Worm (Caenorhabditis elegans): ENCODE measurements around the gene C49C3.11.

Gene C49C3.11

DNA sequence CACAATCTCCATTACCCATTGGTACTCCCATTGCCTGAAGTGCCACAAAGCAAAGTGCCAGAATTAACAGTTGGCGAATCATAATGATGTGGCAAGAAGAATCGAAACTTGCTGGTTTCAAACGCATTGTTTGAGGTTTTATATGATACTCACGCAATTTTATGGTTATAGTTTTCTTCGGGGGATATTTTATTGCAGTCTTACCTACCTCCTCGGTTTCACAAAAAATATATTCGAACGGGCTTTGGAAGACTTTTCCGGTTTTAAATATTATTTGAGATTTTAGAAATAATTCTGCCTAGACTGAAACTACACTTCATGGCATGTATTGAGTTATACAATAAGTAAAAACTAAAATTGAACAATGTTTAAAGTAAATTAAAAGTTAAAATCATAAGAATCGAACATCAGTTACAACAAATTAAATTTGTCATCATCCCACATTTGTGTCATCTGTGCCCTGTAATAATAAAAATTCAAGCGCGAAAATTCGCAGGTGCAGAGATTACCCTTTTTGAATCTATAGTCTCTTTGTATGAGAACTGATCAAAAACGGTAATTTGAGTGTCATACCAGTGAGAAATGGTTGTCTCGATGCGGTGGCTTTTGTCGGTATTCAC, 3.1 kb downstream of the C49C3.11 start, which contains the start of the genes clec-197 and clec-198:
Gene clec-197, minus strand, starts transcription at position 101 of the 620 bp plus-strand sequence.
Gene clec-198, plus strand, starts transcription at position 570 of the 620 bp plus-strand sequence.
- TF ChIP-seq fos-1 (tag; optimal IDR thresholded peaks at IDR 0.05) (no peak), ceh-28 (tag; optimal IDR thresholded peaks at IDR 0.05) (no peak), mml-1 (tag; optimal IDR thresholded peaks at IDR 0.05) (no peak), aly-2 (tag; optimal IDR thresholded peaks at IDR 0.05) (no peak), nfya-1 (tag; optimal IDR thresholded peaks at IDR 0.05; ENCODE audit: insufficient read depth) (no peak), ztf-4 (tag; optimal IDR thresholded peaks at IDR 0.05) (no peak), nhr-11 (tag; optimal IDR thresholded peaks at IDR 0.05) (no peak), jun-1 (tag; optimal IDR thresholded peaks at IDR 0.05) (no peak), lsy-12 (tag; optimal IDR thresholded peaks at IDR 0.05) (no peak)

DNA sequence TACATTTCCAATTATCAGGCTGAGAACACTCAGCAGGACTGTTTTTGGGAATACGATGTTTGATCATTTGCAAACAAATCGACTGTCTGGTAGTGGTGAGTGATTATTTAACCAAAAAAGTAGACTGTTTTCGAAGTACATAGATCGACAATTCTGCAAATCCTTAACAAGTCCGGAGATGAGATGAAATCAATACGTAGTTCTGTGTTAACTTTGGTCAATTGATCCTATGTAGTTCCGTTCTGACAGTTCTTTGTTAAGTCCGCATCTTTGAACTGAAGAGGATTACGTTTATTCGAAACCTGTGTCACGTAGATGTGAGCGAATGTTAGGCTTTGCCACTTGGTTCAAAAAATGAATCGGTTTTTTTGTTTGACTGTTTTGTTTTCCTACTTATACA, 8.0 kb downstream of the C49C3.11 start, which contains the start of gene clec-199:
Gene clec-199, plus strand, starts transcription at position 301 of the 400 bp plus-strand sequence.
- TF ChIP-seq nhr-67 (tag; optimal IDR thresholded peaks at IDR 0.05): no peak
- no peak for TF ChIP-seq nhr-11 (tag; optimal IDR thresholded peaks at IDR 0.05)
- no peak for TF ChIP-seq pqm-1 (tag; optimal IDR thresholded peaks at IDR 0.05)
- TF ChIP-seq ceh-16 (tag; optimal IDR thresholded peaks at IDR 0.05): no peak
- no peak for TF ChIP-seq eor-1 (tag; optimal IDR thresholded peaks at IDR 0.05)
- TF ChIP-seq egl-5 (tag; optimal IDR thresholded peaks at IDR 0.05): no peak
- no peak for TF ChIP-seq fos-1 (tag; optimal IDR thresholded peaks at IDR 0.05)

DNA sequence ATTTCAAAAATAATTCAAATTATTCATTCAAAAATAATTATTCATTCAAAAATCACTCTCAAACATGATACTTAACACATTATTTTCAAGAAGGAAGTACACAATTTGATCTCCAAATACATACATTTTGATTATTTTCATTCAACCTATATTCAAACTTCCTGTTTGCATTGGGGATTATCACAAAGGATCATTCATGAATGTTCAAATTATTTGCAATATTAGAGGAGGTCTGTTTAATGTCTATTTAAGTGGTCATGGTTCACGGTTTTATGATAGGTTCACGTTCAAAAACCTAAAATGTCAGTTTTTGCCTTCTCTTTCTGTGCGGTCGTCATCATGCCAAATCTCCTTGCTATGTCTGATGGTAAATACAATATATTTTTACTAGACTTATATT, 17.6 kb downstream of the C49C3.11 start, which contains the start of gene clec-202:
Gene clec-202, plus strand, starts transcription at position 301 of the 400 bp plus-strand sequence.
- TF ChIP-seq egl-27 (tag; optimal IDR thresholded peaks at IDR 0.05): no peak
- no peak for TF ChIP-seq hmg-11 (tag; optimal IDR thresholded peaks at IDR 0.05)
- TF ChIP-seq elt-1 (tag; optimal IDR thresholded peaks at IDR 0.05): no peak
- no peak for TF ChIP-seq nhr-67 (tag; optimal IDR thresholded peaks at IDR 0.05)
- no peak for TF ChIP-seq ZK546.5 (tag; optimal IDR thresholded peaks at IDR 0.05)
- TF ChIP-seq ceh-16 (tag; optimal IDR thresholded peaks at IDR 0.05): no peak
- TF ChIP-seq unc-39 (tag; optimal IDR thresholded peaks at IDR 0.05): no peak
- no peak for TF ChIP-seq nhr-23 (tag; optimal IDR thresholded peaks at IDR 0.05)
- no peak for TF ChIP-seq sea-2 (GFP tag; optimal IDR thresholded peaks at IDR 0.05)
- no peak for TF ChIP-seq pha-4 (tag; optimal IDR thresholded peaks at IDR 0.05)
- no peak for TF ChIP-seq fos-1 (tag; optimal IDR thresholded peaks at IDR 0.05)
- no peak for TF ChIP-seq ztf-11 (tag; optimal IDR thresholded peaks at IDR 0.05)
- TF ChIP-seq nhr-77 (tag; optimal IDR thresholded peaks at IDR 0.05): no peak
- no peak for TF ChIP-seq aly-2 (tag; optimal IDR thresholded peaks at IDR 0.05)
- TF ChIP-seq lin-15B (tag; optimal IDR thresholded peaks at IDR 0.05): no peak
- no peak for TF ChIP-seq ztf-4 (tag; optimal IDR thresholded peaks at IDR 0.05)
- no peak for TF ChIP-seq daf-12 (tag; optimal IDR thresholded peaks at IDR 0.05)
- TF ChIP-seq unc-62 (GFP tag; optimal IDR thresholded peaks at IDR 0.05): no peak

DNA sequence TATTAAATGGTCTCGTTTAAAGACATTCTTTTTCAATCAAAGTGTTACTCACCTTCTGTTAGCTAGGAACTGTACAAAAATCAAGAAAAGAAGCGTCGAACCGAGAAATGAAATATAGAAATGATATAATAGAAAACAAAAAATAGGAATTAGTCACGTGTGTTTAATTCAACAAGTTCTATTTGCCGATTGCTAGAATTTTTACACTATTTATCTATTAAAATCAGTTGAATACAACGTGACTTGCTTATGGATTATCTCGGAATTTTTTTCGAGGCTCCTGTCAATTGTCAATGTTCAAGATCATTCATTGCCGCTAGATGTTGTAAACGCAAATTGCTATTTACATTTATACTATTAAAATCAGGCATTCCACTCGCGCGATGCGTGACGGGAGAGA, 23.7 kb downstream of the C49C3.11 start, which contains the start of gene zipt-17:
Gene zipt-17, minus strand, starts transcription at position 101 of the 400 bp plus-strand sequence.
- TF ChIP-seq nhr-43 (tag; optimal IDR thresholded peaks at IDR 0.05; ENCODE audit: poor library complexity, severe bottlenecking) (no peak), ceh-28 (tag; optimal IDR thresholded peaks at IDR 0.05) (no peak), nhr-25 (tag; optimal IDR thresholded peaks at IDR 0.05) (no peak), snpc-4 (tag; optimal IDR thresholded peaks at IDR 0.05) (no peak), egl-5 (tag; optimal IDR thresholded peaks at IDR 0.05) (no peak), aly-2 (tag; optimal IDR thresholded peaks at IDR 0.05) (no peak), lsy-12 (tag; optimal IDR thresholded peaks at IDR 0.05) (no peak), fkh-2 (tag; optimal IDR thresholded peaks at IDR 0.05) (no peak), egl-27 (tag; optimal IDR thresholded peaks at IDR 0.05) (no peak), elt-3 (tag; optimal IDR thresholded peaks at IDR 0.05) (no peak), mdl-1 (tag; optimal IDR thresholded peaks at IDR 0.05) (no peak), ama-1 (optimal IDR thresholded peaks at IDR 0.05) (no peak), nhr-67 (tag; optimal IDR thresholded peaks at IDR 0.05) (no peak), pqm-1 (tag; optimal IDR thresholded peaks at IDR 0.05) (no peak), nhr-28 (tag; optimal IDR thresholded peaks at IDR 0.05) (no peak), ceh-16 (tag; optimal IDR thresholded peaks at IDR 0.05) (no peak), nhr-11 (tag; optimal IDR thresholded peaks at IDR 0.05) (no peak), tbx-2 (tag; optimal IDR thresholded peaks at IDR 0.05) (no peak)

Measured in whole organism, L3 larva.